Fruit fly (Drosophila melanogaster): ENCODE data around the gene Anp.

- TF ChIP-seq pan (optimal IDR thresholded peaks at IDR 0.05) (no peak), psq (optimal IDR thresholded peaks at IDR 0.05) (no peak), EcR (GFP tag; optimal IDR thresholded peaks at IDR 0.05) (no peak), Dll (optimal IDR thresholded peaks at IDR 0.05) (no peak)
Measured at dm6 chr3R:30215020-30215419, 5.3 kb downstream of the Anp start.

All from whole organism.